Worm (Caenorhabditis elegans) whole organism, L1 larva: ENCODE measurements around the gene C28A5.1.

Source experiments
- C16A3.4 ChIP-seq: fragments of 150-350 bp; optimal IDR thresholded peaks from 2 replicates; lab custom pipeline; 2014; ENCODE audit warnings: missing biosample characterization, missing genetic modification characterization
- C34B4.2 ChIP-seq: sonication (generic microtip); optimal IDR thresholded peaks from 2 replicates; lab custom pipeline; 2017; ENCODE audit warnings: mild to moderate bottlenecking, missing genetic modification characterization, missing compliant biosample characterization
- aha-1 ChIP-seq: fragments of 150-350 bp; optimal IDR thresholded peaks from 2 replicates; lab custom pipeline; 2014; ENCODE audit warnings: missing biosample characterization, missing genetic modification characterization
- alr-1 ChIP-seq: fragments of 200-800 bp; sonication (Bioruptor generic); optimal IDR thresholded peaks from 2 replicates; lab custom pipeline; 2018; ENCODE audit warnings: borderline replicate concordance, mild to moderate bottlenecking, missing genetic modification characterization, missing compliant biosample characterization
- aly-2 ChIP-seq: fragments of 150-350 bp; optimal IDR thresholded peaks from 2 replicates; lab custom pipeline; 2014; ENCODE audit warnings: missing biosample characterization, missing genetic modification characterization
- ama-1 ChIP-seq: fragments of 150-350 bp; optimal IDR thresholded peaks from 2 replicates; lab custom pipeline; 2014
- blmp-1 ChIP-seq: fragments of 150-350 bp; optimal IDR thresholded peaks from 2 replicates; lab custom pipeline; 2014; ENCODE audit warnings: missing biosample characterization, missing genetic modification characterization
- ceh-8 ChIP-seq: fragments of 200-800 bp; sonication (Bioruptor generic); optimal IDR thresholded peaks from 2 replicates; lab custom pipeline; 2018; ENCODE audit warnings: mild to moderate bottlenecking, missing genetic modification characterization, moderate library complexity, missing compliant biosample characterization
- ceh-82 ChIP-seq, 3 experiments: fragments of 150-350 bp in 1 of 3; sonication (generic microtip) in 2 of 3; optimal IDR thresholded peaks; 2 replicates each; lab custom pipeline; 2014 to 2017; ENCODE audit warnings: missing biosample characterization in 3 of 3, missing genetic modification characterization in 3 of 3
- dsc-1 ChIP-seq: sonication (generic microtip); optimal IDR thresholded peaks from 2 replicates; lab custom pipeline; 2016; ENCODE audit warnings: mild to moderate bottlenecking, missing genetic modification characterization, missing compliant biosample characterization
- efl-1 ChIP-seq, 4 experiments: fragments of 150-350 bp; optimal IDR thresholded peaks in 3 of 4; peaks in 1 of 4; 1 replicate in 1 of 4; 2 replicates in 3 of 4; lab custom pipeline; 2014; ENCODE audit warnings: missing biosample characterization in 2 of 4, missing genetic modification characterization in 2 of 4, missing genetic modification reagents in 2 of 4
- egl-13 ChIP-seq: sonication (generic microtip); optimal IDR thresholded peaks from 2 replicates; lab custom pipeline; 2016; ENCODE audit warnings: missing genotype, missing genetic modification reagents, missing genetic modification characterization, missing compliant biosample characterization
- elt-2 ChIP-seq: sonication (generic microtip); optimal IDR thresholded peaks from 2 replicates; lab custom pipeline; 2016; ENCODE audit warnings: missing genetic modification characterization, mild to moderate bottlenecking, inconsistent platforms, missing compliant biosample characterization, missing genetic modification reagents
- elt-3 ChIP-seq, 6 experiments: fragments of 150-350 bp in 1 of 6; sonication (generic microtip); optimal IDR thresholded peaks; 2 replicates each; lab custom pipeline; 2017 to 2018; ENCODE audit warnings: missing biosample characterization in 6 of 6, missing genetic modification characterization in 6 of 6, inconsistent platforms in 1 of 6
- ets-5 ChIP-seq: fragments of 200-800 bp; sonication (Bioruptor generic); IDR thresholded peaks from 2 replicates; pipeline ENCODE4 v1.3.6; 2022; ENCODE audit warnings: missing genetic modification characterization, missing compliant biosample characterization
- fkh-4 ChIP-seq: sonication (generic microtip); optimal IDR thresholded peaks from 2 replicates; lab custom pipeline; 2016; ENCODE audit warnings: missing compliant biosample characterization, missing genetic modification characterization, borderline replicate concordance
- fkh-8 ChIP-seq: sonication (generic microtip); optimal IDR thresholded peaks from 2 replicates; lab custom pipeline; 2016; ENCODE audit warnings: mild to moderate bottlenecking, missing genetic modification characterization, missing compliant biosample characterization
- grh-1 ChIP-seq: fragments of 200-800 bp; sonication (Bioruptor generic); IDR thresholded peaks from 2 replicates; pipeline ENCODE4 v1.3.6; 2022; ENCODE audit warnings: missing genetic modification reagents, missing genetic modification characterization, missing compliant biosample characterization
- hlh-4 ChIP-seq: sonication (generic microtip); optimal IDR thresholded peaks from 2 replicates; lab custom pipeline; 2016; ENCODE audit warnings: mild to moderate bottlenecking, missing genetic modification characterization, missing compliant biosample characterization
- hpl-2 ChIP-seq: fragments of 150-350 bp; optimal IDR thresholded peaks from 2 replicates; lab custom pipeline; 2014; ENCODE audit warnings: missing biosample characterization, missing genetic modification reagents, missing genetic modification characterization
- isw-1 ChIP-seq: fragments of 200-800 bp; sonication (Bioruptor generic); IDR thresholded peaks from 2 replicates; pipeline ENCODE4 v1.3.6; 2022; ENCODE audit warnings: missing genetic modification characterization, missing compliant biosample characterization
- lin-14 ChIP-seq: fragments of 200-800 bp; sonication (Bioruptor generic); optimal IDR thresholded peaks from 2 replicates; lab custom pipeline; 2018; ENCODE audit warnings: mild to moderate bottlenecking, missing genetic modification characterization, moderate library complexity, missing compliant biosample characterization
- lin-15B ChIP-seq: fragments of 150-350 bp; sonication (generic microtip); optimal IDR thresholded peaks from 3 replicates; lab custom pipeline; 2014; ENCODE audit warnings: missing biosample characterization, missing genetic modification characterization
- lin-35 ChIP-seq, 2 experiments: fragments of 150-350 bp; optimal IDR thresholded peaks; 2 replicates each; lab custom pipeline; 2014; ENCODE audit warnings: missing biosample characterization in 2 of 2, missing genetic modification characterization in 2 of 2, missing genetic modification reagents in 2 of 2
- lir-3 ChIP-seq: sonication (generic microtip); optimal IDR thresholded peaks from 2 replicates; lab custom pipeline; 2016; ENCODE audit warnings: mild to moderate bottlenecking, missing genetic modification characterization, moderate library complexity, missing compliant biosample characterization; ENCODE audit not compliant: poor library complexity
- lsy-2 ChIP-seq, 2 experiments: fragments of 150-350 bp; optimal IDR thresholded peaks; 2 replicates each; lab custom pipeline; 2014; ENCODE audit warnings: missing biosample characterization in 2 of 2, missing genetic modification characterization in 2 of 2
- mdl-1 ChIP-seq, 2 experiments: fragments of 150-350 bp; optimal IDR thresholded peaks; 2 replicates each; lab custom pipeline; 2014 to 2017; ENCODE audit warnings: missing biosample characterization in 2 of 2, missing genetic modification characterization in 2 of 2, inconsistent platforms in 1 of 2
- mep-1 ChIP-seq: fragments of 150-350 bp; optimal IDR thresholded peaks from 2 replicates; lab custom pipeline; 2014; ENCODE audit warnings: missing biosample characterization, missing genetic modification characterization
- nhr-20 ChIP-seq: sonication (generic microtip); optimal IDR thresholded peaks from 2 replicates; lab custom pipeline; 2016; ENCODE audit warnings: mild to moderate bottlenecking, missing genetic modification characterization, missing compliant biosample characterization
- nhr-71 ChIP-seq: sonication (generic microtip); optimal IDR thresholded peaks from 2 replicates; lab custom pipeline; 2016; ENCODE audit warnings: mild to moderate bottlenecking, missing genetic modification characterization, moderate library complexity, missing compliant biosample characterization
- nhr-76 ChIP-seq: sonication (generic microtip); optimal IDR thresholded peaks from 2 replicates; lab custom pipeline; 2017; ENCODE audit warnings: missing biosample characterization, missing genetic modification characterization
- nhr-85 ChIP-seq: sonication (generic microtip); peaks from one replicate; lab custom pipeline; 2016; ENCODE audit warnings: missing genetic modification characterization, inconsistent platforms, missing compliant biosample characterization
- rnt-1 ChIP-seq: sonication (generic microtip); optimal IDR thresholded peaks from 2 replicates; lab custom pipeline; 2016; ENCODE audit warnings: mild to moderate bottlenecking, missing genetic modification characterization, moderate library complexity, missing compliant biosample characterization
- snu-23 ChIP-seq: sonication (generic microtip); optimal IDR thresholded peaks from 2 replicates; lab custom pipeline; 2016; ENCODE audit warnings: missing genetic modification characterization, missing compliant biosample characterization
- sox-4 ChIP-seq: sonication (generic microtip); optimal IDR thresholded peaks from 2 replicates; lab custom pipeline; 2016; ENCODE audit warnings: missing genetic modification characterization, missing compliant biosample characterization
- sup-37 ChIP-seq: fragments of 200-800 bp; sonication (Bioruptor generic); optimal IDR thresholded peaks from 2 replicates; lab custom pipeline; 2018; ENCODE audit warnings: mild to moderate bottlenecking, missing genetic modification characterization, missing compliant biosample characterization
- swsn-7 ChIP-seq: sonication (generic microtip); optimal IDR thresholded peaks from 2 replicates; lab custom pipeline; 2016; ENCODE audit warnings: missing genetic modification characterization, missing compliant biosample characterization
- tbx-2 ChIP-seq: sonication (generic microtip); optimal IDR thresholded peaks from 2 replicates; lab custom pipeline; 2016; ENCODE audit warnings: missing genetic modification characterization, missing compliant biosample characterization
- unc-130 ChIP-seq: fragments of 150-350 bp; optimal IDR thresholded peaks from 2 replicates; lab custom pipeline; 2017; ENCODE audit warnings: missing biosample characterization, missing genetic modification characterization, inconsistent platforms
- unc-62 ChIP-seq: fragments of 150-350 bp; optimal IDR thresholded peaks from 2 replicates; lab custom pipeline; 2014; ENCODE audit warnings: missing biosample characterization, missing genetic modification reagents, missing genetic modification characterization
- unc-86 ChIP-seq: sonication (generic microtip); optimal IDR thresholded peaks from 2 replicates; lab custom pipeline; 2016; ENCODE audit warnings: missing genetic modification characterization, missing compliant biosample characterization
- vab-15 ChIP-seq: sonication (generic microtip); optimal IDR thresholded peaks from 2 replicates; lab custom pipeline; 2017; ENCODE audit warnings: missing genotype, mild to moderate bottlenecking, missing genetic modification characterization, missing compliant biosample characterization
- xbp-1 ChIP-seq: sonication (generic microtip); optimal IDR thresholded peaks from 2 replicates; lab custom pipeline; 2016; ENCODE audit warnings: missing genetic modification characterization, missing compliant biosample characterization
- ztf-4 ChIP-seq: fragments of 150-350 bp; optimal IDR thresholded peaks from 2 replicates; lab custom pipeline; 2014; ENCODE audit warnings: missing biosample characterization, missing genetic modification characterization

C28A5.1 gene

DNA sequence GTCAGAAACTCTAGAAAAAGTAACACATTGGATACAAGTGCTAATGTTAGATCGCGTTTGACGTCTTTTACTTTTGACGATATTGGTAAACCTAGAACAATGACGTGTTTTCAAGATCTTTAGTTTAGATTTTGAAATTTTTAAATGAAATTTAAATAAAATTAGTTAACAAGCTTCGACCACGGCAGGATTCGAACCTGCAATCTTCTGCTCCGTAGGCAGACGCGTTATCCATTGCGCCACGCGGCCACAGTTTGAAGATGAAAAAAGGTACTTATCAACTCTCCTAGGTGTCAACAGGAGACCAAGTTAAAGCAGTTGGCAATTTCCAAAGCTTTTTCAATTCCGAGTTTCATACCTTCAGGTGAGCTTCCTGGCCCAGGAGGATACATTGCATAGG is 15.2 kb upstream of the C28A5.1 start:
- TF ChIP-seq rnt-1 (tag; lab: Kevin White, UChicago): peak; percentile 30
- TF ChIP-seq fkh-8 (tag; lab: Kevin White, UChicago): no peak
- TF ChIP-seq unc-86 (tag; lab: Kevin White, UChicago): no peak
- no peak for TF ChIP-seq sox-4 (tag; lab: Kevin White, UChicago)
- peak; percentile 13 for TF ChIP-seq snu-23 (GFP tag; lab: Kevin White, UChicago)
- no peak for TF ChIP-seq xbp-1 (tag; lab: Kevin White, UChicago)
- no peak for TF ChIP-seq ama-1 (lab: Kevin White, UChicago)
- TF ChIP-seq lin-35 (GFP tag; optimal IDR thresholded peaks at IDR 0.05; lab: Kevin White, UChicago): peak in 1 of 2 experiments; percentile 34
- no peak for TF ChIP-seq alr-1
- TF ChIP-seq mdl-1 (tag; optimal IDR thresholded peaks at IDR 0.05; lab: Kevin White, UChicago): no peak
- TF ChIP-seq blmp-1 (tag; lab: Kevin White, UChicago): no peak
- TF ChIP-seq egl-13 (tag; lab: Kevin White, UChicago): no peak
- no peak for TF ChIP-seq C34B4.2 (tag; lab: Kevin White, UChicago)
- no peak for TF ChIP-seq grh-1
- TF ChIP-seq efl-1 (optimal IDR thresholded peaks at IDR 0.05; lab: Kevin White, UChicago): peak in 1 of 2 experiments; percentile 14
- TF ChIP-seq efl-1 (GFP tag; optimal IDR thresholded peaks at IDR 0.05 in 1 of 2; lab: Kevin White, UChicago): no peak
- peak; percentile 60 for TF ChIP-seq nhr-85 (tag; lab: Kevin White, UChicago)
- no peak for TF ChIP-seq ets-5 (GFP tag; lab: Robert Waterston, UW)
- no peak for TF ChIP-seq fkh-4
- no peak for TF ChIP-seq nhr-76 (tag; lab: Kevin White, UChicago)
- TF ChIP-seq dsc-1: no peak
- no peak for TF ChIP-seq nhr-20 (tag; lab: Kevin White, UChicago)
- TF ChIP-seq nhr-71 (tag; lab: Kevin White, UChicago): no peak
- no peak for TF ChIP-seq lin-15B (tag; lab: Kevin White, UChicago)
- TF ChIP-seq elt-3 (tag; optimal IDR thresholded peaks at IDR 0.05; lab: Kevin White, UChicago): no peak
- no peak for TF ChIP-seq swsn-7 (tag; lab: Kevin White, UChicago)
- TF ChIP-seq lir-3 (tag; lab: Kevin White, UChicago): no peak
- no peak for TF ChIP-seq unc-130 (tag; lab: Kevin White, UChicago)
- no peak for TF ChIP-seq ceh-82 (tag; optimal IDR thresholded peaks at IDR 0.05; lab: Kevin White, UChicago)
- TF ChIP-seq lsy-2 (tag; optimal IDR thresholded peaks at IDR 0.05; lab: Kevin White, UChicago): peak in 1 of 2 experiments; percentile 35
- TF ChIP-seq isw-1 (GFP tag; lab: Robert Waterston, UW): no peak
- TF ChIP-seq aha-1 (tag; lab: Kevin White, UChicago): no peak

DNA sequence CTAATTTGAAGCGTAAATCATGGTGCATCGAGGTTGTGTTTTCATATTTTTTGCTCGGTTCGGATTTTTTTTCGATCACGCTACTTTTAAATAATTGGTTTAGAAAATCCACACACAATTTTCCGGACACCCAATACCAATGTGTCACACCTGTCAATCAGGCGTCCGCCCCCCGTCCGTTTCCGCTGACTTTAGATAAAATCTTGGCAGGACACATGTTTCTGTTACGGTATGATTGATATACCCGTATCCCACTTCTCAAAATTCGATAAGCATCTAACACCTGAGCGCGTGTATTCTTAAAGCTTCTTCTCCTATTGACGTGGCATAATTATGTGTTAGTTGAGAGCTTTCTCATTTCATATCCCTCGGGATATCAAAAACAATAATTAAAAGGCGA is 13.9 kb upstream of the C28A5.1 start:
- TF ChIP-seq ets-5 (GFP tag; lab: Robert Waterston, UW) (no peak), isw-1 (GFP tag; lab: Robert Waterston, UW) (no peak), aly-2 (tag; lab: Kevin White, UChicago) (no peak), sup-37 (GFP tag; lab: Kevin White, UChicago) (no peak), lin-15B (tag; lab: Kevin White, UChicago) (no peak), tbx-2 (tag; lab: Kevin White, UChicago) (no peak), hlh-4 (tag; lab: Kevin White, UChicago) (no peak), C16A3.4 (tag; lab: Kevin White, UChicago) (no peak), unc-130 (tag; lab: Kevin White, UChicago) (no peak), nhr-85 (tag; lab: Kevin White, UChicago) (no peak), hpl-2 (GFP tag; lab: Kevin White, UChicago) (no peak), lin-14 (GFP tag; lab: Kevin White, UChicago) (no peak), ceh-8 (GFP tag; lab: Kevin White, UChicago) (no peak), vab-15 (no peak), unc-62 (GFP tag; lab: Kevin White, UChicago) (no peak), ztf-4 (no peak), aha-1 (tag; lab: Kevin White, UChicago) (no peak), elt-2 (no peak), mep-1 (tag; lab: Kevin White, UChicago) (no peak), lin-35 (GFP tag; optimal IDR thresholded peaks at IDR 0.05; lab: Kevin White, UChicago) (no peak)
